Worm (Caenorhabditis elegans) whole organism, dauer: ENCODE data around the gene fipr-9.

Experiments
- unc-62 ChIP-seq: sonication (generic microtip); optimal IDR thresholded peaks from 2 replicates; lab custom pipeline; 2017; ENCODE audit warnings: missing biosample characterization, missing genetic modification reagents, missing genetic modification characterization

fipr-9 gene

DNA sequence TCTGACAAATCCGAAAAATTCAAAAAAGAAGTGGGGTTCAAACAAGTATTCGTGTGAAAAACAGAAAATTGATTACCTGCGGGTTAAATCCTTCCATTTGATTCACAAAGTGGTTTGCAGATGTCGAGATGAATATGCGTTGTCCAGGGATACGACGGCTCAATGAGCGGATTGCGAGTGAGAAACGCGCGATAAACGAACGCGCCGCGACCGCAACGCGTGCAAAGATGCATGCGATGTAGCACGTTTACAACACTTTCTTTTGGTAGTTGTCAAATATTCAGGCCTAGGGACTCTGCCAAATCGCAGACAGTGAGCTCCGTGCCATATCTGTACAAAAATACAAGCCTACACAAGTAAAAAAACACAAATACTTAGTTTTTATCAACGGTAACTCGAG is 17.2 kb downstream of the fipr-9 start, which contains the start of gene fubl-1:
Gene fubl-1, minus strand, starts transcription at position 202 of the 400 bp plus-strand sequence.
- no peak for TF ChIP-seq unc-62

DNA sequence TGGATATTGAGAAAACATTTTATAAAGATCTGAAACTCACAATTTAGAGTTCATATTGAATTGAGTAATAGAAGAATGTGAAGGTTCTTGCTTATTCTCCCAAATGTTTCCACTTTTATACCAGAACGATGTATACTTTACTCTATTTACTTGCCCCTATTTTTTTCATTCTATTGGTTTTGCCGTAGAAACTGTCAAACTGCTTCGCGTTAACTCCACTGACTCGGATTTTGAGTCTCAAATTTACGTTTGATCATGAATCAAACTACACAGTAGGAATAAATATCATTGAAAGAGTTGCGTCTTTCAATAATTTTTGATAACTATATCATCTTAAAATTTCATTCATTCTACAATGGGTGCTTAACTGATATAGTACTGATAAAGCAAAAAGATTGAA is 18.4 kb downstream of the fipr-9 start, which contains the start of gene fipr-8:
Gene fipr-8, minus strand, starts transcription at position 101 of the 400 bp plus-strand sequence.
- TF ChIP-seq unc-62 = no peak

DNA sequence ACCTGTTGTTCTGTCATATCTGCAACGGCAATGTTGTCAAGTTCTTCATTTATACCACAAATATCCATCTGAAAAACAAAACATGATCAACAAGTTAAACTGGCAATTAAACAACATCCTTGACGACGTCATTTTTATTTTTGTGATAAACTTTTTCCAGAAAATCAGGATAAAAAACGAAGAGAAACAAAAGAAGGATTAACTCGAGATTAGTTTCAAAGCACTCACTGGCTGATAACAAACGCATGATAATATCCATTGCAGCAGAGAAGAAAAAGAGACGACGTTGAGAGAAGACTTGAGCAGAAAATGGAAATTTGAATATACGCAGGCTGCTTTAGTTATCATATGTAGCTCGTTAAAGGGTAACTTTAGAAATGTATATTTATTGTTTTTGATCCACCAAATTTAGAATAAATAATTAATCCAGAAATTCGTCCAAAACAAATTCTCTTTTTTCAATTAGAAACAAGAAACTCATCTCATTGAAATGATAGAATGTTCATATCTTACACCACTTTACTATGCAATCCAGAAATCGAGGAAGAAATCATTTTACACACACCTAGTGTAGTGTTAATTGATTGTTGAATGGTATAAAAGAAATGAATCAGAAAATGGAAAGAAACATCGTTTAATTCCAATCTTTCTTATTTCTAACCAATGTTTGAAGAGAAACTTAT is 19.8 kb downstream of the fipr-9 start, which contains the start of the genes C12D8.21 and col-148:
Gene C12D8.21, minus strand, starts transcription at position 68 of the 683 bp plus-strand sequence.
Gene col-148, plus strand, starts transcription at position 633 of the 683 bp plus-strand sequence.
- no peak for TF ChIP-seq unc-62

DNA sequence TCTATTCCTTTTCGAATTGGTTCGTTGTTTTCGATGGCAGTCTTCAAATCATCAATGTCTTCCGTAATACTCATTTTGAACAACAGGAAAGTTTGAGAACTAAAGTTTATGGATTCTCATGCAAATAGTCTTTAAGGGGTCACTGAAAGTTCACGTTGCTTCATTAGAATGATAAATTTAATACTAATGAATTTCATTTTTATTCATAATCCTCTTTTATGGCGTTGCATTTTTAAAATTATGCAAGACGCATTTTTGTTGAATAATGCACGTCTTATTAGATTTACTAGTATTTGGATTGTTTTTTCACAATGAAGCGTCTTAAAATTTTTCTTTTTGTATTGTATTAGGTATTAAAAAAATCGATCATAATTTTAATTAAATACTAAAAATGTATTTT is 21.6 kb downstream of the fipr-9 start, which contains the start of gene C12D8.9:
Gene C12D8.9, minus strand, starts transcription at position 101 of the 400 bp plus-strand sequence.
- no peak for TF ChIP-seq unc-62

DNA sequence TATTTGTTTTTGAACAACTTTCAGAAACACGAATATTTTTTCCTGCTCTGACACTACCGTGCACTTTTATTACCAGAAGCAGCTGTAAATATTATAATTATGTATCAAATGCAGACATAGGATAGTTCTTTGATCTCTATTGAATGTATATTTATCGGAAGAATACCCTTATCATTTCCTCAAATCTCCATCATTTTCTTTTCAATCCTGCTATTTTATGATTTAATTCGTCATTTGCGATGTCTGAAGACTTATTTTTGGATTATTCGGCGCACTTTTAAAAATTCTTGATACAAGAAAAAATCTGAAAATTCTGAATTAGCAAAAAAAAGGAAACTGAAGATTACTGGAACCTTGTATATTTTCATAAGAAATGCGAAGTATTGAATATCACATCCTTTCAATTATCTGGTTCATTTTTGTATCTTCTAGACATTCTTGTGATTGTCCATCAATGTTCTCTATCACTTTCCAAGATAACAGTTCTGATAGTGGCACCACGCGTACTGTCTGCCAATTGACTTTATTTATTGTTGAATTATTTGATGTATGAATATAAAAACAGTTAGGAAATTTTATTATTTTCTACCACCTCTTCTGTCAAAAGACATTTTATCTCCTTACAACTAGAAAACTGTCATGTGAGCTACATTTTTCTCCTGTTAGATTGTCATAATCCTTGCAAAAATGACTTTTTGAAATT is 22.7 kb downstream of the fipr-9 start:
- TF ChIP-seq unc-62 = no peak

DNA sequence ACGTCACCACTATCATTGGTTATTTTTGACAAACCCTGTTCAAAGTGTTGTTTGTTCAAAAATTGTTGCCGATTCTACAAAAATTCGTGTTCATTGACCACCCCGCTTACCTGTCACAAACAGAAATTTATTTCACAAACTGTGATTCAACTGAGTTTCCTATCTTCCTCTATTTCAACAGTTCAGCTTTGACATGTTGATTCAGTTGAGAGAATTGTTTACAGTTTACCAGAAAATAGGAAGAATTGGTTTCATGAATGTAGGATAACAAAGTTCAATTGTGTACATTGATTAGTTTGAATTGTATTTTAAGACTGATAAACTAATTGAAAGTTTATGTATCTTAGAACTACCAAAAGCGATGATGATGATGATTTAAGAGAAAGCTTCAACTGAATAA is 24.2 kb downstream of the fipr-9 start:
- no peak for TF ChIP-seq unc-62

DNA sequence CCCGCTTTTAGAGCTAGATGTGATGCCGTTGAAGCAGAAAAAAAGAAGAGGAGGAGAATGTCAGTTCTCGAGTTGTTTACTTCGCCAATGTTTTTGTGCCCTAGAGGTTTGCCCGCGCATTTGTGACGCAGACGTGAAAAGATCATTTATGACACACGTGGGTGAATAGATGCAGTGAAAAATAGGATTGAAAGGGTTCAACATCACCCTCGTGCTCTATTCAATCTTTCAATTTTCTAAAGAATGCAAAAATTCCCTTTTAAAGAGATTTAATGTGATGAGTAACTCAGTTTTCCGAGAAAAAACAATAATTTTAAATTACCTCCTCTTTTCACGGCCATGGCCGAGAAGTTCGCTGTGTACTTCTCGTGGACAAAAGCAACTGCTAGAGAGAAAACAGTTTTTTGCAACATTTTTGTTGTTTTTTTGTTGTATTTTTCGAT is 25.0 kb downstream of the fipr-9 start:
- no peak for TF ChIP-seq unc-62

DNA sequence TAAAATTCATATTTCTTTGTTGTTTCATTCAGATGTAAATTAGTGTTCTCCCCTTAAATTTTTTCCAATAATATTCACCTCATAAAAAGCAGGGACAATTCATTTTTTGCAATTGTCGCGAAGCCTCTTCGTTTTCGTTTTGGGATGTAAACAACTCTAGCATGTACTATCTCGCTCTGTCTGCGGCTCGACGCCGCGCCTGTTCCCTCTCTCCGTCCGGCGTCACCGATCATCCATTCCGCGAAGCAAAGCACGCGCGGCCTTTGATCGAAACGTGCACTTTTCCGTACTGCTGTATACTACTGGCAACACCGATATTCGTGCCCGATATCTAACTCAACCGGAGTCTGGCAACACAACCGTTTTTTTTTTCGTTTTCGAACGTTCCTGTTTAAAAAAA is 25.5 kb downstream of the fipr-9 start:
- TF ChIP-seq unc-62 = no peak

DNA sequence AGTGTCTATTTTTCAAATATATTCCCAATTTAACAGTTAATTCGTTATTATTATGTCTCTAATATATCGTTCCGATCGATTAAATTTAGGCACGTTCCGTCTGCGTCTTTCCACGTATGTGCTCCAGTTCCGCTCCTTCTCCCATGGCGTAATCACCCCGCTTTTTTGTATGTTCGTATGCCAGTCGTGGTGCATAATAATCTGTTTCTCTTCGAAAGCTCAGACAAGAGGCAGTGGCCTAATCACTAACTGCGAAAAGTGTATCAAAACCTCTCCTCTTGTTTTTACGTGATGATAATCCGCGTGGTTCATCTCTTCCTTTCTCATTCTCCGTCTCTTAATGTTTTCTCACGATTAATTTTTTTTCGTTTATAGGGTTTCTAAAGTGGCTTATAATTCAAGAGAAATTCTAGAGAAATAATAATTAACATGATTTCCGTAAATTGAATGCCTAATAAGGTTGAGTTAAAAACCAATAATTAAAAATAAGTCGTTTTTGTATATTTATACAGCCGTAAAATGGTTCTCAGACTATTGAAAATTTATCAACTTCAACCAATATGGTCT is 26.3 kb downstream of the fipr-9 start:
- no peak for TF ChIP-seq unc-62

DNA sequence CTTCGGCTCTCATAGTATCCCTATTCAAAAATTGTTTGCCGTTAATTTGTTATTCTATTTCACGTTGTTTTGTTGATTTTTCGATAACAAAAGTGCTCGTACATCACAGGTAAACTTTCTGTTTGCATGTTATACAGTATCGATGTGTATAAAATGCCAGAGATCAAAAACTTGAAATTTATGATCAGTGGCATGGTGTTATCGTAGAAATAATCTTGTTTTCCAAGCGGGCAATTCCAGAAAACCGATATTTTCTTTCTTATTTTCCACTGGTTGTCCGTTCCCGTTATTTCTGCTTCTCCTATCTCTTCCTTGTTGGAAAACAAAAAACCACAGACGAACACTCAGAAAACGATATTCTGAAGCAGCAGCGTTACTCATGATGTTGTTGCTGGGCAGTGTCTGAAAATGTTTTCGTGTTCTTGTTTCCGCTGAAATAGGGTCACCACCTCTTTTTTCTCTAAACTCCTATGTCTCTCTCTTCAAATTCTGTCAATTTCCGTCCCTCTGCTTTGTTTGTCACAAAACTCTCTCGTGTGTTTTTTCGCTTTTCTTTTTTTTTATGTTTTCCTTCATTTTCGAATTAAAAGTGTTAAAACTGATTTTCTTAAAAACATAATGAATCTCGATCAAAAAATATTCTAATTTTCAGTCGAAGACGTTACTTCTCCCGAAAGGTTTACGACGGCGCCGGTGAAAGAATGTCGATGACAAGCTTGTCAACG is 27.0 kb downstream of the fipr-9 start, which contains the start of gene akt-1:
Gene akt-1, plus strand, starts transcription at position 651 of the 725 bp plus-strand sequence.
- TF ChIP-seq unc-62 = no peak

DNA sequence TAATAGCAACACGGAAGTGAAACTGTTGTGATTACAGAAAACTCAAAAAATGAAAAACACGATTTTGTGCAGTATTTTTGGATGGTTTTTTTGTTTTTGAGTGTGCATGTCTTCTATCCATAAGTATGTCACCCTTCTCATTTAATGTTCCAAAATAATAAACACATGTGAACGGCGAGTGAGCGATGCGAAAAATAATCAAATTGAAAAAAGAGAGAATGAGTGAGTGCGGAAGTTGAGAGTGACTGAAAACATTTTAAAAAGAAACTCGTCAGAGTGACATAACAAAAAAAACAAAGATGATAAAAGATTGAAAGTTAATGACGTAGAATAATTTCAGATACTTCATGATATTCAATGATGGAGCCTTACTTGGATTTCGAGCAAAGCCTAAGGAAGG is 28.1 kb downstream of the fipr-9 start:
- TF ChIP-seq unc-62 = no peak

DNA sequence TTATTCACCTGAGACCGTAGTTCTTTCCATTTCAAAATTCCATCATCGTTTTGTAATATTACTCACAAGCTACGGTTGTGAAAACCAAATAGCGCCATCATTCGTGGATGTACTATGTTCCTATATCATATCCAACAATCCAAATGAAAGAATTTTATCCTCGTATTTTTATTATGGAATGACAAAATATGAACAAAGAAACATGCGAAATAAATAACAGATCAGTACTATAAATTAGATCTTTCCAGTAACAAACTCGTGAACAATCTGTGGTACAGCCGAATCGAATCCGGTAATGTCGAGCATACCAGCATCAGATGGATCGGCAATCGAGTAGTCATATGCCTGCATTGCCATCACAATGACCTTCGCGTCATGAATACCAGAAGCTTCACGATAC is 31.2 kb downstream of the fipr-9 start:
- no peak for TF ChIP-seq unc-62

DNA sequence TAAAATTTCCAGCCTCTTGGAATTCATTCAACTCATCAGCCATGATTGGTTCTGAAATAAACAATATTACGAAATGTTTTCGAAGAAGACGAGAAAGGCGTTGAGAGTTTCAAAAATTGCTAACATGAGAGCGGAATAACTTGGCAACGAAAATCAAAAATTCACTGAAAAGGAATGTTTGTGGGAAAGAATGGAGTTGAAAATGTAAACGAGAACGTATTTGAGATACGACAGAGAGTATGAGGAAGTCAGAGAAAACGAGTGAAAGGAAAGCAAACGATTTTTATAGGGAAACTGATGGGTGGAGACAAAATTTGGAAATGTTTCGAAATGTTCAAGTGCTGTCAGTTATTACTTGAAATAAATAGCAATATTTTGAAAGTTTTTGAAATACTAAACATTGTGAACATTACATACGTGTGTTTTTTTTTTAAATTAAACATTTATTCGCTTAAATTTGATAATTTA is 33.6 kb downstream of the fipr-9 start, which contains the start of gene rop-1:
Gene rop-1, minus strand, starts transcription at position 51 of the 468 bp plus-strand sequence.
- TF ChIP-seq unc-62 = no peak

DNA sequence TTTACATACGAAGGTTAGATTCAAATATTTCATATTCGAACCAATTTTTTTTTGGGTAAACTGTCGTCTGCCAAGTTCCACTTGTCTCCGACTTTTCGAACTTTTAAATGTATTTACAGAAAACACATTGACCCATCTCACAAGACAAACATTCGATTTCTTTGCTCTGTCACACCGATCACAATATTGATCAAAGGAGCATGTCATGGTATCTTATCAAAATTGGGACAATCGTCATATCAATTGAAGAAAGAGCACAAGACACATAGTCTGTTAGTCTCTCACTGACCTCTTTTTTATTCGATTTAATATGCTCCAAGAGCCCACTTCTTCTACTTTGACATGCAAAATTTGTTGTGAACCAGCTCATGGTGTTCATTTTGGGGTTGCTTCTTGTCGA is 34.6 kb downstream of the fipr-9 start, which contains the start of gene nhr-232:
Gene nhr-232, plus strand, starts transcription at position 121 of the 400 bp plus-strand sequence.
- no peak for TF ChIP-seq unc-62

DNA sequence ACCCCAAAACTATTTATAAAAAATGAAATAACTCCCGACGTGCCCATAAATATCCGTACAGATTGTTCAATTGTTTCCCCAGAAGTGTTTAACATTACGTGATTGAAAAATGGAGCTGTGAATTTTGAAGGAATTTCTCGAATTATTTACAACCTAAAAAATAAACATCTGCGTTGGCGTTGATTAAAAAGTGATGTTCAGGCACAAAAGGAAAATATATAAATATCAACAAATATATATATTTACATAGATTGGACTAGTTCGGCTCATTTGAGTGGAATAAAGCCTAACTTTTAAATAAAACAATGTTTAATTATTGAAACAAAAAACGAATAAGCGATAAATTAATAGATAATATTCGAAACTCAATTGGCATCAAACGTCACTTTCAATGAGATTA is 39.0 kb downstream of the fipr-9 start, which contains the start of gene sri-18:
Gene sri-18, minus strand, starts transcription at position 101 of the 400 bp plus-strand sequence.
- no peak for TF ChIP-seq unc-62

DNA sequence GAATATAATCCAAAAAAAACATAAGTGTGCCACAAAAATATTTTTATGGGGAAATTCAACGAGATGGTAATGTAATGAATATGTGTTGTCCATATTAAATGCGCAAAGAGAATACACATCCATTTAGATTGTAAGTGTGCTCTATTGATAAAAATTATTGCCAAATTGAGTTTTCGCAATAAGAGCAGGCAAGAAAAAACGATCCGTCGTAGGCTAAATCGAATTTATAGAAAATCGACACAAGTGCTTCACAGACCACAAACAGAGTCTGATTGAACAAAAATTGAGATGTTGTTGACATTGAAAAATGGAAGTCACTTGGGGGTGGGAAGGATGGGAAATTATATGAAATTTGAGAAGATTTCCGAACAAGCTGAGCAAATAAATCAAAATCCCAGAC is 43.6 kb downstream of the fipr-9 start:
- no peak for TF ChIP-seq unc-62
